Worm (Caenorhabditis elegans) whole organism, L1 larva: Measurements from ENCODE around the gene H01M10.1.

Source experiments
- C34B4.2 ChIP-seq: sonication (generic microtip); optimal IDR thresholded peaks from 2 replicates; lab custom pipeline; 2017; ENCODE audit warnings: mild to moderate bottlenecking, missing genetic modification characterization, missing compliant biosample characterization
- Y116A8C.19 ChIP-seq: sonication (generic microtip); optimal IDR thresholded peaks from 2 replicates; lab custom pipeline; 2016; ENCODE audit warnings: missing compliant biosample characterization, missing genetic modification characterization, borderline replicate concordance
- aha-1 ChIP-seq: fragments of 150-350 bp; optimal IDR thresholded peaks from 2 replicates; lab custom pipeline; 2014; ENCODE audit warnings: missing biosample characterization, missing genetic modification characterization
- alr-1 ChIP-seq: fragments of 200-800 bp; sonication (Bioruptor generic); optimal IDR thresholded peaks from 2 replicates; lab custom pipeline; 2018; ENCODE audit warnings: borderline replicate concordance, mild to moderate bottlenecking, missing genetic modification characterization, missing compliant biosample characterization
- aly-2 ChIP-seq: fragments of 150-350 bp; optimal IDR thresholded peaks from 2 replicates; lab custom pipeline; 2014; ENCODE audit warnings: missing biosample characterization, missing genetic modification characterization
- blmp-1 ChIP-seq: fragments of 150-350 bp; optimal IDR thresholded peaks from 2 replicates; lab custom pipeline; 2014; ENCODE audit warnings: missing biosample characterization, missing genetic modification characterization
- ceh-8 ChIP-seq: fragments of 200-800 bp; sonication (Bioruptor generic); optimal IDR thresholded peaks from 2 replicates; lab custom pipeline; 2018; ENCODE audit warnings: mild to moderate bottlenecking, missing genetic modification characterization, moderate library complexity, missing compliant biosample characterization
- ceh-88 ChIP-seq: fragments of 200-800 bp; sonication (Bioruptor generic); IDR thresholded peaks from 2 replicates; pipeline ENCODE4 v1.3.6; 2022; ENCODE audit warnings: missing genetic modification characterization, missing compliant biosample characterization
- ceh-90 ChIP-seq: sonication (generic microtip); optimal IDR thresholded peaks from 2 replicates; lab custom pipeline; 2016; ENCODE audit warnings: missing genetic modification characterization, missing compliant biosample characterization
- dpl-1 ChIP-seq, 3 experiments: fragments of 150-350 bp in 2 of 3; sonication (generic microtip) in 1 of 3; optimal IDR thresholded peaks; 2 replicates each; lab custom pipeline; 2014 to 2017; ENCODE audit warnings: missing biosample characterization in 3 of 3, missing genetic modification characterization in 3 of 3, missing genetic modification reagents in 3 of 3
- dsc-1 ChIP-seq: sonication (generic microtip); optimal IDR thresholded peaks from 2 replicates; lab custom pipeline; 2016; ENCODE audit warnings: mild to moderate bottlenecking, missing genetic modification characterization, missing compliant biosample characterization
- efl-3 ChIP-seq: fragments of 200-800 bp; sonication (Bioruptor generic); optimal IDR thresholded peaks from 2 replicates; lab custom pipeline; 2018; ENCODE audit warnings: mild to moderate bottlenecking, missing genetic modification characterization, missing compliant biosample characterization
- elt-2 ChIP-seq: sonication (generic microtip); optimal IDR thresholded peaks from 2 replicates; lab custom pipeline; 2016; ENCODE audit warnings: missing genetic modification characterization, mild to moderate bottlenecking, inconsistent platforms, missing compliant biosample characterization, missing genetic modification reagents
- fkh-10 ChIP-seq: sonication (generic microtip); optimal IDR thresholded peaks from 2 replicates; lab custom pipeline; 2017; ENCODE audit warnings: missing biosample characterization, missing genetic modification reagents, missing genetic modification characterization
- fos-1 ChIP-seq: fragments of 150-350 bp; optimal IDR thresholded peaks from 2 replicates; lab custom pipeline; 2014; ENCODE audit warnings: missing biosample characterization, missing genetic modification characterization
- grh-1 ChIP-seq: fragments of 200-800 bp; sonication (Bioruptor generic); IDR thresholded peaks from 2 replicates; pipeline ENCODE4 v1.3.6; 2022; ENCODE audit warnings: missing genetic modification reagents, missing genetic modification characterization, missing compliant biosample characterization
- hlh-17 ChIP-seq: fragments of 200-800 bp; sonication (Bioruptor generic); optimal IDR thresholded peaks from 2 replicates; lab custom pipeline; 2018; ENCODE audit warnings: missing genetic modification characterization, mild to moderate bottlenecking, missing compliant biosample characterization, moderate library complexity, borderline replicate concordance
- hlh-4 ChIP-seq: sonication (generic microtip); optimal IDR thresholded peaks from 2 replicates; lab custom pipeline; 2016; ENCODE audit warnings: mild to moderate bottlenecking, missing genetic modification characterization, missing compliant biosample characterization
- isw-1 ChIP-seq: fragments of 200-800 bp; sonication (Bioruptor generic); IDR thresholded peaks from 2 replicates; pipeline ENCODE4 v1.3.6; 2022; ENCODE audit warnings: missing genetic modification characterization, missing compliant biosample characterization
- jun-1 ChIP-seq: fragments of 150-350 bp; optimal IDR thresholded peaks from 2 replicates; lab custom pipeline; 2014; ENCODE audit warnings: missing biosample characterization, missing genetic modification reagents, missing genetic modification characterization
- lin-13 ChIP-seq: fragments of 150-350 bp; optimal IDR thresholded peaks from 2 replicates; lab custom pipeline; 2014; ENCODE audit warnings: missing biosample characterization, missing genetic modification reagents, missing genetic modification characterization
- lin-14 ChIP-seq: fragments of 200-800 bp; sonication (Bioruptor generic); optimal IDR thresholded peaks from 2 replicates; lab custom pipeline; 2018; ENCODE audit warnings: mild to moderate bottlenecking, missing genetic modification characterization, moderate library complexity, missing compliant biosample characterization
- lin-35 ChIP-seq, 2 experiments: fragments of 150-350 bp; optimal IDR thresholded peaks; 2 replicates each; lab custom pipeline; 2014; ENCODE audit warnings: missing biosample characterization in 2 of 2, missing genetic modification characterization in 2 of 2, missing genetic modification reagents in 2 of 2
- lir-3 ChIP-seq: sonication (generic microtip); optimal IDR thresholded peaks from 2 replicates; lab custom pipeline; 2016; ENCODE audit warnings: mild to moderate bottlenecking, missing genetic modification characterization, moderate library complexity, missing compliant biosample characterization; ENCODE audit not compliant: poor library complexity
- lsy-2 ChIP-seq, 2 experiments: fragments of 150-350 bp; optimal IDR thresholded peaks; 2 replicates each; lab custom pipeline; 2014; ENCODE audit warnings: missing biosample characterization in 2 of 2, missing genetic modification characterization in 2 of 2
- mep-1 ChIP-seq: fragments of 150-350 bp; optimal IDR thresholded peaks from 2 replicates; lab custom pipeline; 2014; ENCODE audit warnings: missing biosample characterization, missing genetic modification characterization
- nhr-20 ChIP-seq: sonication (generic microtip); optimal IDR thresholded peaks from 2 replicates; lab custom pipeline; 2016; ENCODE audit warnings: mild to moderate bottlenecking, missing genetic modification characterization, missing compliant biosample characterization
- nhr-28 ChIP-seq: fragments of 150-350 bp; optimal IDR thresholded peaks from 2 replicates; lab custom pipeline; 2014; ENCODE audit warnings: missing biosample characterization, missing genetic modification characterization
- nhr-47 ChIP-seq: sonication (generic microtip); optimal IDR thresholded peaks from 2 replicates; lab custom pipeline; 2016; ENCODE audit warnings: mild to moderate bottlenecking, missing genetic modification characterization, moderate library complexity, missing compliant biosample characterization
- nhr-77 ChIP-seq: fragments of 150-350 bp; optimal IDR thresholded peaks from 2 replicates; lab custom pipeline; 2014; ENCODE audit warnings: missing biosample characterization, missing genetic modification characterization
- nhr-85 ChIP-seq: sonication (generic microtip); peaks from one replicate; lab custom pipeline; 2016; ENCODE audit warnings: missing genetic modification characterization, inconsistent platforms, missing compliant biosample characterization
- pag-3 ChIP-seq: sonication (generic microtip); optimal IDR thresholded peaks from 2 replicates; lab custom pipeline; 2017; ENCODE audit warnings: missing genetic modification characterization, mild to moderate bottlenecking, missing compliant biosample characterization, antibody characterized with exemption, borderline replicate concordance; ENCODE audit not compliant: insufficient read depth
- pax-3 ChIP-seq: fragments of 200-800 bp; sonication (Bioruptor generic); optimal IDR thresholded peaks from 2 replicates; lab custom pipeline; 2018; ENCODE audit warnings: mild to moderate bottlenecking, missing genetic modification characterization, moderate library complexity, missing compliant biosample characterization
- rnt-1 ChIP-seq: sonication (generic microtip); optimal IDR thresholded peaks from 2 replicates; lab custom pipeline; 2016; ENCODE audit warnings: mild to moderate bottlenecking, missing genetic modification characterization, moderate library complexity, missing compliant biosample characterization
- sox-4 ChIP-seq: sonication (generic microtip); optimal IDR thresholded peaks from 2 replicates; lab custom pipeline; 2016; ENCODE audit warnings: missing genetic modification characterization, missing compliant biosample characterization
- sup-37 ChIP-seq: fragments of 200-800 bp; sonication (Bioruptor generic); optimal IDR thresholded peaks from 2 replicates; lab custom pipeline; 2018; ENCODE audit warnings: mild to moderate bottlenecking, missing genetic modification characterization, missing compliant biosample characterization
- swsn-7 ChIP-seq: sonication (generic microtip); optimal IDR thresholded peaks from 2 replicates; lab custom pipeline; 2016; ENCODE audit warnings: missing genetic modification characterization, missing compliant biosample characterization
- tlp-1 ChIP-seq: fragments of 150-350 bp; optimal IDR thresholded peaks from 2 replicates; lab custom pipeline; 2014; ENCODE audit warnings: missing biosample characterization, missing genetic modification characterization
- unc-130 ChIP-seq: fragments of 150-350 bp; optimal IDR thresholded peaks from 2 replicates; lab custom pipeline; 2017; ENCODE audit warnings: missing biosample characterization, missing genetic modification characterization, inconsistent platforms
- unc-30 ChIP-seq: sonication (generic microtip); optimal IDR thresholded peaks from 2 replicates; lab custom pipeline; 2017; ENCODE audit warnings: missing biosample characterization, missing genetic modification characterization
- unc-62 ChIP-seq: fragments of 150-350 bp; optimal IDR thresholded peaks from 2 replicates; lab custom pipeline; 2014; ENCODE audit warnings: missing biosample characterization, missing genetic modification reagents, missing genetic modification characterization
- unc-98 ChIP-seq: fragments of 200-800 bp; sonication (Bioruptor generic); IDR thresholded peaks from 2 replicates; pipeline ENCODE4 v1.3.6; 2022; ENCODE audit warnings: missing genetic modification characterization, missing compliant biosample characterization
- vab-15 ChIP-seq: sonication (generic microtip); optimal IDR thresholded peaks from 2 replicates; lab custom pipeline; 2017; ENCODE audit warnings: missing genotype, mild to moderate bottlenecking, missing genetic modification characterization, missing compliant biosample characterization
- zip-4 ChIP-seq: fragments of 200-800 bp; sonication (Bioruptor generic); optimal IDR thresholded peaks from 2 replicates; lab custom pipeline; 2018; ENCODE audit warnings: mild to moderate bottlenecking, missing genetic modification characterization, moderate library complexity, missing compliant biosample characterization
- ztf-11 ChIP-seq, 2 experiments: sonication (generic microtip); optimal IDR thresholded peaks; 2 replicates each; lab custom pipeline; 2016 to 2017; ENCODE audit warnings: missing genetic modification characterization in 2 of 2, missing biosample characterization in 1 of 2, missing compliant biosample characterization in 1 of 2
- ztf-4 ChIP-seq: fragments of 150-350 bp; optimal IDR thresholded peaks from 2 replicates; lab custom pipeline; 2014; ENCODE audit warnings: missing biosample characterization, missing genetic modification characterization

Gene H01M10.1

DNA sequence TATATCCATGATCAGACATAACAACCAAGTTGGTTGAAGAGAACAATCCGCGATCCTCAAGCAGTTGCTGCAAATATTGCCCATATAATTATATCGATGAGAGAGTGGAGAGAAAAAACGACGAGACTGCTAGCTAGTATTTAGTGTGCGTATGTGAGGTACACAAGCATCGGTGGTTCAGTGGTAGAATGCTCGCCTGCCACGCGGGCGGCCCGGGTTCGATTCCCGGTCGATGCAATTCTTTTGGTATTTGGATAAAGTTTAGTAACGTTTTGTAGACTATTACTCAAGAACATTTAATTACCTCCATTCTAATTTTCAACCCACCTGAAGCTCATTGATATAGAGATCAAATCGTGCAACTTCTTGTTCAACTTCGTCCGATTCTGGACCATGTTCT lies 32.7 kb upstream of the H01M10.1 start (continued):
- TF ChIP-seq alr-1 (tag; lab: Kevin White, UChicago) (no peak), grh-1 (GFP tag; lab: Robert Waterston, UW) (0 out of 2 replicates have a peak, but pooled peaks have one; percentile 31), aly-2 (tag; lab: Kevin White, UChicago) (no peak), mep-1 (no peak), hlh-4 (tag; lab: Kevin White, UChicago) (no peak), dsc-1 (tag; lab: Kevin White, UChicago) (peak; percentile 79), unc-62 (GFP tag; lab: Kevin White, UChicago) (no peak), ceh-90 (no peak), aha-1 (tag; lab: Kevin White, UChicago) (no peak), unc-98 (no peak), rnt-1 (tag; lab: Kevin White, UChicago) (peak; percentile 63), nhr-77 (tag; lab: Kevin White, UChicago) (peak; percentile 38), ztf-11 (tag; optimal IDR thresholded peaks at IDR 0.05; lab: Kevin White, UChicago) (peak in 1 of 2 experiments; percentile 42), isw-1 (GFP tag; lab: Robert Waterston, UW) (no peak), jun-1 (tag; lab: Kevin White, UChicago) (peak; percentile 25), blmp-1 (tag; lab: Kevin White, UChicago) (no peak), lir-3 (tag; lab: Kevin White, UChicago) (peak; percentile 49), swsn-7 (tag; lab: Kevin White, UChicago) (peak; percentile 72), unc-30 (tag; lab: Kevin White, UChicago) (no peak), nhr-28 (tag; lab: Kevin White, UChicago) (no peak), C34B4.2 (no peak), elt-2 (tag; lab: Kevin White, UChicago) (peak; percentile 32), lsy-2 (tag; optimal IDR thresholded peaks at IDR 0.05; lab: Kevin White, UChicago) (peak; percentile 34 to 47), zip-4 (GFP tag; lab: Kevin White, UChicago) (no peak), Y116A8C.19 (tag; lab: Kevin White, UChicago) (no peak), nhr-20 (tag; lab: Kevin White, UChicago) (peak; percentile 78), tlp-1 (no peak), sox-4 (tag; lab: Kevin White, UChicago) (peak; percentile 15), ceh-88 (GFP tag; lab: Robert Waterston, UW) (peak; percentile 56; the same call in 1 of the 2 replicates), ztf-4 (tag; lab: Kevin White, UChicago) (no peak), lin-13 (GFP tag; lab: Kevin White, UChicago) (peak; percentile 39), vab-15 (no peak), fos-1 (peak; percentile 39), dpl-1 (GFP tag; optimal IDR thresholded peaks at IDR 0.05; lab: Kevin White, UChicago) (peak in 1 of 3 experiments; percentile 22)

DNA sequence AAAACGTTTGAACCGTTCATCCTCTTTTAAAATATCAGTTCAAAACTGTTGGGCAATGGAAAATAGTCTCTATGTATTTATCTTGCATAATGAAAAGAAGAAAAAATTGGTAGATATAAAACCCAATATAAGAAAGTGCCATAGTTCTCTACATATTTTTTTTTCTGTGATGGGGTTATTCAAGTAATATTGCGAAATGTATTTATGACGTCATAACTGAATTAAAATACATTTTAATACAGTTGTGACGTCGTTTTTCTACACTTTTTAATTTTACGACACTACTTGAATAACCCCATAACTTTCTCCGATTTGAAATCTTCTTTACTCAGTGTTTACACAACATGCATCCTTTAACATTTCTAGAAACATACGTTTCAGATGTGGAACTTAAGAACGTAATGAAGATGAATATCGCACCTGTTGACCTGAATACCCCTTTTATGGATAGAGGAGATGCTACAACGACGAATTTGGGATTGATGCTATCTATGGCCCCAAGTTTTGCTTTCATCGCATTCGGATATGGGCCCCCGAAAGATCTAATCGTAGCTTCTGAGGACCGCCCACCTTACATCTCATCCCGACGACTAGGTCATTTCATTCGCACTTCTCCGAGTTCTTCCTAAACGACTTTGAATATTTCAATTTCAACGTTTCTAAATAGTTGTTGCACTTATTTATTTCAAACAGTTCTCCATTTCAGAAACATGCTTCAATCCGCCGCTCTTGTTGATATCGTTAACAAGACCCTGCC lies 27.3 kb upstream of the H01M10.1 start, which contains the start of gene T03G6.1:
TSS of gene T03G6.1 (plus strand) at position 707 of the 757 bp plus-strand sequence.
- TF ChIP-seq sup-37 (GFP tag; lab: Kevin White, UChicago) (no peak), blmp-1 (tag; lab: Kevin White, UChicago) (peak; percentile 50), C34B4.2 (no peak), lir-3 (tag; lab: Kevin White, UChicago) (no peak), nhr-85 (tag; lab: Kevin White, UChicago) (no peak)
- TF ChIP-seq, all 84 proteins: peak for 1

DNA sequence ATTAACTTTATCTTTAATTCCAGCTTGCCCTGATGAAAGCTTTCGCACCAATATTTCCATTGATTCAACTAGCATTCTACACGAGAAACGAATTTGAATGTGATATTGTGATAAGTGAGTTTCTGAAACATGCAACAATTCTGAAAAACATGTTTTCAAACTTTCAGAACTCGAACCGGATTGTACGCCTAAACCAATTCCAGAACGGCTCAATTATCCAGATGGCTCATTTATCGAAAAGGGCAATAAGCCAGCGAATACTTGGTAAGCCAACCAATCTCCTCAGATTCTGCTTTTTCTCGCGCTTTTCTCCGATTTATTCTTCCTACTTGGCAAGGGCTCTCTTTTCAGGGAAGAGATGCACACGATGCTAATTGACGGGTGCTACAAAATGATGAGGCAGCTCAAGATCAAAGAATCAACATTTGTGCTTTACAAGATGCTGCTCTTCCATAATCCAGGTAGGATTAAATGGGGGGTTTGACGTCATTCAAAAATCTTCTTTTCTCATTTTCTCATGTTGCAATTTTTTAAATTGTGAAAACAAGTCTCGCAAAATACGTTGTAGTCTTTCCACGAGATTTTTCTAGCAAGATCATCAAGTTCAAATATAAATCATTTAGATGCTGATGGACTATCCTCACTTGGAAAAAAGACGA lies 24.1 kb upstream of the H01M10.1 start:
- TF ChIP-seq fkh-10 (GFP tag; lab: Kevin White, UChicago), result peak; percentile 25
- peak; percentile 65 for TF ChIP-seq lin-14 (GFP tag; lab: Kevin White, UChicago)
- no peak for TF ChIP-seq rnt-1 (tag; lab: Kevin White, UChicago)
- TF ChIP-seq pax-3, result peak; percentile 71
- TF ChIP-seq hlh-17 (GFP tag; lab: Kevin White, UChicago), result no peak
- TF ChIP-seq nhr-47 (tag; lab: Kevin White, UChicago), result peak; percentile 55
- TF ChIP-seq jun-1 (tag; lab: Kevin White, UChicago), result no peak
- no peak for TF ChIP-seq efl-3 (GFP tag; lab: Kevin White, UChicago)
- TF ChIP-seq blmp-1 (tag; lab: Kevin White, UChicago), result no peak
- TF ChIP-seq ceh-8 (GFP tag; lab: Kevin White, UChicago), result no peak
- TF ChIP-seq lin-35 (GFP tag; optimal IDR thresholded peaks at IDR 0.05; lab: Kevin White, UChicago), result no peak
- TF ChIP-seq ztf-11 (tag; optimal IDR thresholded peaks at IDR 0.05; lab: Kevin White, UChicago), result no peak
- no peak for TF ChIP-seq unc-130 (tag; lab: Kevin White, UChicago)
- TF ChIP-seq Y116A8C.19 (tag; lab: Kevin White, UChicago), result no peak
- TF ChIP-seq pag-3 (tag; lab: Kevin White, UChicago), result no peak
